Fruit fly (Drosophila melanogaster): ENCODE data around the gene Ddr.

Gene Ddr

dm6 chr2L:6323536-6324385 lies 70.8 kb downstream of the Ddr start, which contains the start of gene PDZ-GEF (continued):
- peak; percentile 73 for TF ChIP-seq zfh1 (GFP tag; IDR thresholded peaks at IDR 0.05)
- peak; percentile 15 for TF ChIP-seq fd96Cb (tag; optimal IDR thresholded peaks at IDR 0.05)
- no peak for TF ChIP-seq Gsc (GFP tag; IDR thresholded peaks at IDR 0.05)
- TF ChIP-seq ranshi (GFP tag; IDR thresholded peaks at IDR 0.05), result no peak
- no peak for TF ChIP-seq CG7786 (GFP tag; optimal IDR thresholded peaks at IDR 0.05)
- no peak for TF ChIP-seq CG7271 (tag; optimal IDR thresholded peaks at IDR 0.05)
- peak; percentile 30 for TF ChIP-seq btn (GFP tag; optimal IDR thresholded peaks at IDR 0.05)
- TF ChIP-seq Jarid2 (GFP tag; optimal IDR thresholded peaks at IDR 0.05), result peak; percentile 41
- peak; percentile 63 for TF ChIP-seq CG13287 (GFP tag; IDR thresholded peaks at IDR 0.05; ENCODE audit: partially characterized antibody)
- no peak for TF ChIP-seq z (GFP tag; IDR thresholded peaks at IDR 0.05)
- no peak for TF ChIP-seq CG11560 (tag; IDR thresholded peaks at IDR 0.05)
- TF ChIP-seq Gug (GFP tag; IDR thresholded peaks at IDR 0.05), result peak; percentile 43; the same call in 1 of the 4 replicates
- TF ChIP-seq nerfin-1 (tag; optimal IDR thresholded peaks at IDR 0.05), result peak; percentile 99
- no peak for TF ChIP-seq yki (optimal IDR thresholded peaks at IDR 0.05)
- TF ChIP-seq CG11093 (GFP tag; IDR thresholded peaks at IDR 0.05), result no peak
- no peak for TF ChIP-seq ftz-f1 (GFP tag; optimal IDR thresholded peaks at IDR 0.05)
- no peak for TF ChIP-seq ara (GFP tag; IDR thresholded peaks at IDR 0.05)
- TF ChIP-seq CG16815 (GFP tag; optimal IDR thresholded peaks at IDR 0.05), result no peak
- TF ChIP-seq Fer3 (tag; optimal IDR thresholded peaks at IDR 0.05), result no peak
- peak; percentile 67 for TF ChIP-seq CG2712 (tag; optimal IDR thresholded peaks at IDR 0.05)
- TF ChIP-seq h (optimal IDR thresholded peaks at IDR 0.05), result no peak
- peak; percentile 45 for TF ChIP-seq CG1602 (GFP tag; optimal IDR thresholded peaks at IDR 0.05)
- no peak for TF ChIP-seq jigr1 (GFP tag; IDR thresholded peaks at IDR 0.05)
- TF ChIP-seq Antp (GFP tag; optimal IDR thresholded peaks at IDR 0.05), result peak; percentile 56
- TF ChIP-seq disco-r (GFP tag; optimal IDR thresholded peaks at IDR 0.05), result peak; percentile 14
- no peak for TF ChIP-seq CG12744 (GFP tag; optimal IDR thresholded peaks at IDR 0.05)
- TF ChIP-seq CG18599 (GFP tag; optimal IDR thresholded peaks at IDR 0.05), result peak; percentile 7
- TF ChIP-seq eyg (GFP tag; optimal IDR thresholded peaks at IDR 0.05), result peak; percentile 24
- TF ChIP-seq CG32767 (GFP tag; IDR thresholded peaks at IDR 0.05), result peak; percentile 54; the same call in 1 of the 2 replicates
- peak; percentile 75 for TF ChIP-seq HmgZ (tag; optimal IDR thresholded peaks at IDR 0.05)
- no peak for TF ChIP-seq chinmo (GFP tag; IDR thresholded peaks at IDR 0.05; ENCODE audit: partially characterized antibody)
- TF ChIP-seq CG3407 (GFP tag; optimal IDR thresholded peaks at IDR 0.05), result peak; percentile 33
- TF ChIP-seq ro (GFP tag; IDR thresholded peaks at IDR 0.05), result no peak
- TF ChIP-seq CG3726 (GFP tag; IDR thresholded peaks at IDR 0.05), result no peak
- TF ChIP-seq CG7556 (GFP tag; optimal IDR thresholded peaks at IDR 0.05), result no peak
- TF ChIP-seq ttk (GFP tag; IDR thresholded peaks at IDR 0.05), result no peak
- peak; percentile 49 for TF ChIP-seq CG8944 (GFP tag; optimal IDR thresholded peaks at IDR 0.05)
- TF ChIP-seq CG15011 (GFP tag; optimal IDR thresholded peaks at IDR 0.05), result no peak
- peak; percentile 95 for TF ChIP-seq CG9797 (GFP tag; optimal IDR thresholded peaks at IDR 0.05)
- no peak for TF ChIP-seq pan (optimal IDR thresholded peaks at IDR 0.05)
- peak in 1 of 2 experiments; percentile 47 for TF ChIP-seq pan (GFP tag; optimal IDR thresholded peaks at IDR 0.05 in 1 of 2, IDR thresholded peaks at IDR 0.05 in 1 of 2)
- peak; percentile 32 for TF ChIP-seq CG4707 (GFP tag; optimal IDR thresholded peaks at IDR 0.05)
- peak; percentile 40 for TF ChIP-seq HmgD (GFP tag; optimal IDR thresholded peaks at IDR 0.05)
- no peak for TF ChIP-seq esg (GFP tag; conservative IDR thresholded peaks at IDR 0.05)
- 0 out of 3 replicates have a peak, but pooled peaks have one; percentile 35 for TF ChIP-seq CG7357 (GFP tag; IDR thresholded peaks at IDR 0.05)
- TF ChIP-seq NC2β (GFP tag; optimal IDR thresholded peaks at IDR 0.05), result peak; percentile 67
- TF ChIP-seq lilli (GFP tag; optimal IDR thresholded peaks at IDR 0.05), result peak; percentile 65
- TF ChIP-seq ase (GFP tag; IDR thresholded peaks at IDR 0.05), result peak; percentile 27; the same call in 1 of the 3 replicates
- no peak for TF ChIP-seq Hr51 (GFP tag; optimal IDR thresholded peaks at IDR 0.05)
- TF ChIP-seq tx (GFP tag; optimal IDR thresholded peaks at IDR 0.05), result peak; percentile 22
- TF ChIP-seq NC2α (GFP tag; optimal IDR thresholded peaks at IDR 0.05), result peak; percentile 37

Data from whole organism, embryonic.